Worm (Caenorhabditis elegans) whole organism, young adult: ENCODE data around the gene nprl-2.

Experiments
- C17E4.6 ChIP-seq: fragments of 200-800 bp; sonication (Bioruptor generic); IDR thresholded peaks from 2 replicates; pipeline ENCODE4 v1.3.6; 2022; ENCODE audit warnings: missing genetic modification reagents, missing genetic modification characterization, missing compliant biosample characterization
- F39B2.1 ChIP-seq: fragments of 200-800 bp; sonication (Bioruptor generic); IDR thresholded peaks from 2 replicates; pipeline ENCODE4 v1.3.6; 2022; ENCODE audit warnings: missing genetic modification reagents, missing genetic modification characterization, missing compliant biosample characterization
- F49E8.2 ChIP-seq: sonication (generic microtip); optimal IDR thresholded peaks from 3 replicates; lab custom pipeline; 2017; ENCODE audit warnings: missing genetic modification characterization, mild to moderate bottlenecking, missing compliant biosample characterization, antibody characterized with exemption, moderate library complexity; ENCODE audit not compliant: insufficient read depth
- F57C9.4 ChIP-seq: sonication (generic microtip); optimal IDR thresholded peaks from 2 replicates; lab custom pipeline; 2017; ENCODE audit warnings: mild to moderate bottlenecking, missing genetic modification characterization, missing compliant biosample characterization
- K11D2.4 ChIP-seq: fragments of 200-800 bp; sonication (Bioruptor generic); IDR thresholded peaks from 2 replicates; pipeline ENCODE4 v1.3.6; 2022; ENCODE audit warnings: missing genetic modification reagents, missing genetic modification characterization, missing compliant biosample characterization
- T26A5.8 ChIP-seq: sonication (generic microtip); optimal IDR thresholded peaks from 2 replicates; lab custom pipeline; 2016; ENCODE audit warnings: missing genetic modification characterization, missing compliant biosample characterization
- Y53F4B.3 ChIP-seq: fragments of 200-800 bp; sonication (Bioruptor generic); IDR thresholded peaks from 2 replicates; pipeline ENCODE4 v1.3.6; 2022; ENCODE audit warnings: missing genetic modification reagents, missing genetic modification characterization, missing compliant biosample characterization
- Y56A3A.18 ChIP-seq: fragments of 200-800 bp; sonication (Bioruptor generic); IDR thresholded peaks from 2 replicates; pipeline ENCODE4 v1.3.6; 2022; ENCODE audit warnings: missing genetic modification reagents, missing genetic modification characterization, missing compliant biosample characterization
- Y79H2A.3 ChIP-seq: fragments of 200-800 bp; sonication (Bioruptor generic); conservative IDR thresholded peaks from 2 replicates; pipeline ENCODE4 v1.3.6; 2022; ENCODE audit warnings: missing genetic modification reagents, missing genetic modification characterization, missing compliant biosample characterization
- Y95B8A.8 ChIP-seq: fragments of 200-800 bp; sonication (Bioruptor generic); IDR thresholded peaks from 2 replicates; pipeline ENCODE4 v1.3.6; 2022; ENCODE audit warnings: missing genetic modification reagents, missing genetic modification characterization, missing compliant biosample characterization
- ZK185.1 ChIP-seq: sonication (generic microtip); optimal IDR thresholded peaks from 2 replicates; lab custom pipeline; 2016; ENCODE audit warnings: mild to moderate bottlenecking, missing genetic modification characterization, missing compliant biosample characterization; ENCODE audit not compliant: poor library complexity, severe bottlenecking
- akir-1 ChIP-seq: fragments of 200-800 bp; sonication (Bioruptor generic); optimal IDR thresholded peaks from 2 replicates; lab custom pipeline; 2018; ENCODE audit warnings: mild to moderate bottlenecking, missing genetic modification characterization, moderate library complexity, missing compliant biosample characterization
- ama-1 ChIP-seq, 3 experiments: fragments of 150-350 bp in 1 of 3; sonication (generic microtip) in 2 of 3; optimal IDR thresholded peaks; 2 replicates each; lab custom pipeline; 2014 to 2018; ENCODE audit warnings: missing biosample characterization in 2 of 3, missing genetic modification characterization in 2 of 3, missing genetic modification reagents in 2 of 3
- attf-3 ChIP-seq: fragments of 200-800 bp; sonication (Bioruptor generic); conservative IDR thresholded peaks from 2 replicates; pipeline ENCODE4 v1.3.6; 2022; ENCODE audit warnings: missing genetic modification reagents, missing genetic modification characterization, missing compliant biosample characterization
- cebp-1 ChIP-seq, 2 experiments: fragments of 200-800 bp in 1 of 2; sonication (Bioruptor generic) in 1 of 2; sonication (generic microtip) in 1 of 2; IDR thresholded peaks in 1 of 2; optimal IDR thresholded peaks in 1 of 2; 2 replicates each; pipeline versions ENCODE4 v1.3.6 to Lab custom; 2017 to 2022; ENCODE audit warnings: missing compliant biosample characterization in 2 of 2, missing genetic modification characterization in 2 of 2, mild to moderate bottlenecking in 1 of 2, missing genetic modification reagents in 1 of 2, moderate library complexity in 1 of 2
- ceh-40 ChIP-seq: fragments of 200-800 bp; sonication (Bioruptor generic); IDR thresholded peaks from 2 replicates; pipeline ENCODE4 v1.3.6; 2022; ENCODE audit warnings: missing genetic modification characterization, missing compliant biosample characterization
- ceh-58 ChIP-seq: fragments of 200-800 bp; sonication (Bioruptor generic); IDR thresholded peaks from 2 replicates; pipeline ENCODE4 v1.3.6; 2022; ENCODE audit warnings: missing genetic modification characterization, missing compliant biosample characterization
- ceh-79 ChIP-seq: sonication (generic microtip); optimal IDR thresholded peaks from 2 replicates; lab custom pipeline; 2017; ENCODE audit warnings: mild to moderate bottlenecking, missing genetic modification characterization, missing compliant biosample characterization
- ceh-91 ChIP-seq: fragments of 200-800 bp; sonication (Bioruptor generic); IDR thresholded peaks from 2 replicates; pipeline ENCODE4 v1.3.6; 2022; ENCODE audit warnings: missing genetic modification reagents, missing genetic modification characterization, missing compliant biosample characterization
- efl-1 ChIP-seq: fragments of 150-350 bp; optimal IDR thresholded peaks from 2 replicates; lab custom pipeline; 2014; ENCODE audit warnings: missing biosample characterization, missing genetic modification reagents, missing genetic modification characterization
- egrh-3 ChIP-seq: fragments of 200-800 bp; sonication (Bioruptor generic); IDR thresholded peaks from 2 replicates; pipeline ENCODE4 v1.3.6; 2022; ENCODE audit warnings: missing genetic modification reagents, missing genetic modification characterization, missing compliant biosample characterization
- fkh-3 ChIP-seq: sonication (generic microtip); optimal IDR thresholded peaks from 2 replicates; lab custom pipeline; 2016; ENCODE audit warnings: mild to moderate bottlenecking, missing genetic modification characterization, missing compliant biosample characterization
- him-1 ChIP-seq: sonication (generic microtip); optimal IDR thresholded peaks from 2 replicates; lab custom pipeline; 2016; ENCODE audit warnings: missing genotype, missing genetic modification reagents, missing genetic modification characterization, missing compliant biosample characterization
- hmg-1.2 ChIP-seq: fragments of 200-800 bp; sonication (Bioruptor generic); IDR thresholded peaks from 2 replicates; pipeline ENCODE4 v1.3.6; 2022; ENCODE audit warnings: missing genetic modification reagents, missing genetic modification characterization, missing compliant biosample characterization
- hmg-20 ChIP-seq: fragments of 200-800 bp; sonication (Bioruptor generic); IDR thresholded peaks from 2 replicates; pipeline ENCODE4 v1.3.6; 2022; ENCODE audit warnings: missing genetic modification reagents, missing genetic modification characterization, missing compliant biosample characterization
- let-607 ChIP-seq, 2 experiments: fragments of 200-800 bp in 1 of 2; sonication (Bioruptor generic) in 1 of 2; sonication (generic microtip) in 1 of 2; optimal IDR thresholded peaks; 2 replicates each; lab custom pipeline; 2016 to 2018; ENCODE audit warnings: mild to moderate bottlenecking in 2 of 2, missing compliant biosample characterization in 2 of 2, missing genetic modification characterization in 2 of 2, moderate library complexity in 2 of 2, missing genotype in 1 of 2
- lin-26 ChIP-seq: fragments of 200-800 bp; sonication (Bioruptor generic); IDR thresholded peaks from 2 replicates; pipeline ENCODE4 v1.3.6; 2022; ENCODE audit warnings: missing genetic modification reagents, missing genetic modification characterization, missing compliant biosample characterization
- lin-35 ChIP-seq, 3 experiments: fragments of 150-350 bp in 2 of 3; sonication (generic microtip) in 1 of 3; optimal IDR thresholded peaks; 2 replicates each; lab custom pipeline; 2014 to 2018; ENCODE audit warnings: missing biosample characterization in 3 of 3, missing genetic modification characterization in 3 of 3, missing genetic modification reagents in 3 of 3
- lir-1 ChIP-seq: fragments of 200-800 bp; sonication (Bioruptor generic); conservative IDR thresholded peaks from 2 replicates; pipeline ENCODE4 v1.3.6; 2022; ENCODE audit warnings: missing genetic modification reagents, missing genetic modification characterization, missing compliant biosample characterization
- madf-3 ChIP-seq: fragments of 200-800 bp; sonication (Bioruptor generic); IDR thresholded peaks from 2 replicates; pipeline ENCODE4 v1.3.6; 2022; ENCODE audit warnings: missing genetic modification reagents, missing genetic modification characterization, missing compliant biosample characterization
- madf-6 ChIP-seq: fragments of 200-800 bp; sonication (Bioruptor generic); IDR thresholded peaks from 2 replicates; pipeline ENCODE4 v1.3.6; 2022; ENCODE audit warnings: missing genetic modification reagents, missing genetic modification characterization, missing compliant biosample characterization
- madf-8 ChIP-seq: fragments of 200-800 bp; sonication (Bioruptor generic); conservative IDR thresholded peaks from 2 replicates; pipeline ENCODE4 v1.3.6; 2022; ENCODE audit warnings: missing genetic modification reagents, missing genetic modification characterization, missing compliant biosample characterization
- nfyb-1 ChIP-seq: fragments of 200-800 bp; sonication (Bioruptor generic); IDR thresholded peaks from 2 replicates; pipeline ENCODE4 v1.3.6; 2022; ENCODE audit warnings: missing genetic modification reagents, missing genetic modification characterization, missing compliant biosample characterization
- nhr-120 ChIP-seq: fragments of 200-800 bp; sonication (Bioruptor generic); IDR thresholded peaks from 2 replicates; pipeline ENCODE4 v1.3.6; 2022; ENCODE audit warnings: missing genetic modification characterization, missing compliant biosample characterization
- nhr-90 ChIP-seq: sonication (generic microtip); optimal IDR thresholded peaks from 2 replicates; lab custom pipeline; 2016; ENCODE audit warnings: missing genotype, mild to moderate bottlenecking, missing genetic modification characterization, missing compliant biosample characterization
- pbrm-1 ChIP-seq: fragments of 200-800 bp; sonication (Bioruptor generic); IDR thresholded peaks from 2 replicates; pipeline ENCODE4 v1.3.6; 2022; ENCODE audit warnings: missing genetic modification reagents, missing genetic modification characterization, missing compliant biosample characterization
- rec-8 ChIP-seq, 2 experiments: sonication (generic microtip); optimal IDR thresholded peaks; 2 replicates each; lab custom pipeline; 2016; ENCODE audit warnings: mild to moderate bottlenecking in 2 of 2, missing genetic modification characterization in 2 of 2, missing genetic modification reagents in 2 of 2, missing genotype in 2 of 2, missing biosample characterization in 1 of 2, missing compliant biosample characterization in 1 of 2, moderate library complexity in 1 of 2
- repo-1 ChIP-seq: sonication (generic microtip); optimal IDR thresholded peaks from 2 replicates; lab custom pipeline; 2017; ENCODE audit warnings: mild to moderate bottlenecking, missing genetic modification characterization, missing compliant biosample characterization
- sdz-38 ChIP-seq: sonication (generic microtip); optimal IDR thresholded peaks from 2 replicates; lab custom pipeline; 2016; ENCODE audit warnings: missing genotype, missing genetic modification characterization, missing compliant biosample characterization
- snpc-1.1 ChIP-seq: sonication (generic microtip); optimal IDR thresholded peaks from 2 replicates; lab custom pipeline; 2017; ENCODE audit warnings: missing genetic modification characterization, mild to moderate bottlenecking, missing compliant biosample characterization, antibody characterized with exemption, moderate library complexity, missing genotype, missing genetic modification reagents; ENCODE audit not compliant: insufficient read depth
- snpc-4 ChIP-seq, 5 experiments: fragments of 150-350 bp in 1 of 5; sonication (generic microtip) in 4 of 5; optimal IDR thresholded peaks; 2 replicates each; lab custom pipeline; 2014 to 2018; ENCODE audit warnings: missing genetic modification characterization in 5 of 5, missing biosample characterization in 3 of 5, antibody characterized with exemption in 2 of 5, mild to moderate bottlenecking in 2 of 5, missing compliant biosample characterization in 2 of 5, missing genotype in 2 of 5, moderate library complexity in 2 of 5, missing genetic modification reagents in 1 of 5
- ztf-22 ChIP-seq: fragments of 200-800 bp; sonication (Bioruptor generic); optimal IDR thresholded peaks from 2 replicates; lab custom pipeline; 2018; ENCODE audit warnings: mild to moderate bottlenecking, missing genetic modification characterization, moderate library complexity, missing compliant biosample characterization
- ztf-26 ChIP-seq: sonication (generic microtip); optimal IDR thresholded peaks from 2 replicates; lab custom pipeline; 2017; ENCODE audit warnings: missing genetic modification characterization, missing compliant biosample characterization
- ztf-28 ChIP-seq: fragments of 200-800 bp; sonication (Bioruptor generic); IDR thresholded peaks from 2 replicates; pipeline ENCODE4 v1.3.6; 2022; ENCODE audit warnings: missing genetic modification reagents, missing genetic modification characterization, missing compliant biosample characterization

The nprl-2 gene

DNA sequence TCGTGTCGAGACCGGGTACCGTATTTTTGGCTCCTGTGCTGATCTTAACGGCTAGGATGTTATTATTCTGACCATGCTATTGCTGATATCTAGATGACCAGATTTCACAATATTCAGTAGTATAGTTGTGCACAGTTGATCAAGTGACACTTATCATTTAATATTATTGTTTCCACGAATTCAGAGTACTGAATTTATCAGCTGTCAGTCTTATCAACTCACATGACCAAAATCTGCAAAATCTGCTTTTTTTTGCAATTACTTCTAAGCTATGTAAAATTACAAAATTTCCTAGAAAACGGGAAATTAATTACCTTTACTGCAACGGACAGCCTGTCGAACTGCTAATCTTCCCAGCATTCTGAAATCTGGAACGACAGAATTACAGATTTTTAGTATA lies 6.2 kb upstream of the nprl-2 start, which contains the start of gene pam-1:
pam-1 (minus strand) TSS at position 368 of the 400 bp plus-strand sequence.
- no peak for TF ChIP-seq T26A5.8 (tag; lab: Kevin White, UChicago)
- peak; percentile 26; the same call in 1 of the 2 replicates for TF ChIP-seq nfyb-1 (GFP tag; lab: Robert Waterston, UW)
- TF ChIP-seq cebp-1 (GFP tag; IDR thresholded peaks at IDR 0.05; lab: Robert Waterston, UW), result no peak
- peak; percentile 42 for TF ChIP-seq cebp-1 (tag; optimal IDR thresholded peaks at IDR 0.05; lab: Kevin White, UChicago)

ce11 chrIV:7551254-7551653 lies 5.4 kb upstream of the nprl-2 start:
- no peak for TF ChIP-seq snpc-4 (GFP tag; optimal IDR thresholded peaks at IDR 0.05; lab: Kevin White, UChicago)
- TF ChIP-seq snpc-4 (tag; optimal IDR thresholded peaks at IDR 0.05; lab: Kevin White, UChicago), result peak in 1 of 4 experiments; percentile 12
- TF ChIP-seq hmg-20, result no peak
- TF ChIP-seq nfyb-1 (GFP tag; lab: Robert Waterston, UW), result 0 out of 2 replicates have a peak, but pooled peaks have one; percentile 14
- TF ChIP-seq efl-1 (GFP tag; lab: Kevin White, UChicago), result no peak
- TF ChIP-seq F57C9.4, result no peak
- no peak for TF ChIP-seq akir-1 (GFP tag; lab: Kevin White, UChicago)
- TF ChIP-seq fkh-3 (tag; lab: Kevin White, UChicago), result no peak
- TF ChIP-seq C17E4.6 (GFP tag; lab: Robert Waterston, UW), result no peak
- no peak for TF ChIP-seq K11D2.4 (GFP tag; lab: Robert Waterston, UW)
- no peak for TF ChIP-seq egrh-3
- TF ChIP-seq ztf-26 (tag; lab: Kevin White, UChicago), result no peak
- TF ChIP-seq F39B2.1 (GFP tag; lab: Robert Waterston, UW), result no peak
- TF ChIP-seq nhr-120 (GFP tag; lab: Robert Waterston, UW), result no peak
- TF ChIP-seq lin-35 (GFP tag; optimal IDR thresholded peaks at IDR 0.05; lab: Kevin White, UChicago), result no peak
- no peak for TF ChIP-seq ceh-40 (GFP tag; lab: Robert Waterston, UW)
- TF ChIP-seq ZK185.1 (tag; lab: Kevin White, UChicago), result peak; percentile 35
- no peak for TF ChIP-seq lir-1
- TF ChIP-seq attf-3, result no peak
- TF ChIP-seq madf-8, result no peak
- TF ChIP-seq pbrm-1 (GFP tag; lab: Robert Waterston, UW), result no peak
- TF ChIP-seq Y95B8A.8 (GFP tag; lab: Robert Waterston, UW), result peak; percentile 43; the same call in 1 of the 2 replicates
- TF ChIP-seq hmg-1.2, result no peak
- no peak for TF ChIP-seq him-1 (tag; lab: Kevin White, UChicago)
- no peak for TF ChIP-seq let-607 (tag; optimal IDR thresholded peaks at IDR 0.05; lab: Kevin White, UChicago)
- no peak for TF ChIP-seq ceh-91 (GFP tag; lab: Robert Waterston, UW)
- no peak for TF ChIP-seq ztf-22
- no peak for TF ChIP-seq snpc-1.1 (tag; lab: Kevin White, UChicago)
- TF ChIP-seq ceh-79 (tag; lab: Kevin White, UChicago), result no peak
- TF ChIP-seq ceh-58, result no peak
- no peak for TF ChIP-seq lin-26 (GFP tag; lab: Robert Waterston, UW)
- no peak for TF ChIP-seq nhr-90 (tag; lab: Kevin White, UChicago)
- peak; percentile 64 for TF ChIP-seq repo-1 (tag; lab: Kevin White, UChicago)
- TF ChIP-seq F49E8.2 (tag; lab: Kevin White, UChicago), result no peak
- TF ChIP-seq madf-3 (GFP tag; lab: Robert Waterston, UW), result no peak
- TF ChIP-seq ama-1 (optimal IDR thresholded peaks at IDR 0.05; lab: Kevin White, UChicago), result no peak
- no peak for TF ChIP-seq ama-1 (GFP tag; optimal IDR thresholded peaks at IDR 0.05; lab: Kevin White, UChicago)
- no peak for TF ChIP-seq sdz-38 (tag; lab: Kevin White, UChicago)
- TF ChIP-seq Y79H2A.3 (GFP tag; lab: Robert Waterston, UW), result no peak
- no peak for TF ChIP-seq Y56A3A.18
- TF ChIP-seq rec-8 (tag; optimal IDR thresholded peaks at IDR 0.05; lab: Kevin White, UChicago), result no peak
- no peak for TF ChIP-seq ztf-28 (GFP tag; lab: Robert Waterston, UW)
- no peak for TF ChIP-seq Y53F4B.3 (GFP tag; lab: Robert Waterston, UW)
- peak; percentile 42; the same call in 1 of the 2 replicates for TF ChIP-seq madf-6 (GFP tag; lab: Robert Waterston, UW)
